Worm (Caenorhabditis elegans): ENCODE measurements around the gene C08G5.7.

DNA sequence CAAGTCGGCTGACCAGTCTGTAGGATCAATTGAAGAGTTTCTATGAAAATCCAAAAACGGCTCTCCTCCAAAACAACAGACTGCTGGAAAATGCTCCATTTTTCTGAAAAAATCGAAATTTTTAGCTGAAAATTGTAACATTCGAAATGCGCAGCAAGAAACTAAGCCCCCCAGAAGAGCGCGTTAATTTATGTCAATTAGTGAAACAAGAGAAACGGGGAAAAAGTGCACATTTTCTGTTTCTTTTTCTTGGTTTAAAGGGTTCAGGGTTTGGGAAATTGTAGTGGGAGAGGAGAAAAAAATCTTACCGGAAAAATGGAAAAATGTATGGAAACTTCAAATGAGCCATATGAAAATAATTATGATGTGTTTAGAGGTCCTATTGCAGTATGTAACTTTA, at the start of gene C08G5.7:
- TF ChIP-seq unc-86 (tag; optimal IDR thresholded peaks at IDR 0.05) (no peak), ceh-8 (GFP tag; optimal IDR thresholded peaks at IDR 0.05) (no peak), ceh-90 (tag; optimal IDR thresholded peaks at IDR 0.05) (no peak), unc-62 (GFP tag; optimal IDR thresholded peaks at IDR 0.05) (no peak), lin-35 (GFP tag; optimal IDR thresholded peaks at IDR 0.05) (no peak), tbx-2 (tag; optimal IDR thresholded peaks at IDR 0.05) (no peak), skn-1 (tag; optimal IDR thresholded peaks at IDR 0.05) (no peak), snpc-4 (tag; optimal IDR thresholded peaks at IDR 0.05) (no peak), pqm-1 (tag; optimal IDR thresholded peaks at IDR 0.05) (no peak), nhr-237 (tag; optimal IDR thresholded peaks at IDR 0.05) (no peak)
